Worm (Caenorhabditis elegans) whole organism, L1 larva: ENCODE results near the gene marc-2.

Experiments used
- C34B4.2 ChIP-seq: sonication (generic microtip); optimal IDR thresholded peaks from 2 replicates; lab custom pipeline; 2017; ENCODE audit warnings: mild to moderate bottlenecking, missing genetic modification characterization, missing compliant biosample characterization
- F16B12.6 ChIP-seq: fragments of 150-350 bp; optimal IDR thresholded peaks from 2 replicates; lab custom pipeline; 2014; ENCODE audit warnings: missing biosample characterization, missing genetic modification characterization
- Y116A8C.19 ChIP-seq: sonication (generic microtip); optimal IDR thresholded peaks from 2 replicates; lab custom pipeline; 2016; ENCODE audit warnings: missing compliant biosample characterization, missing genetic modification characterization, borderline replicate concordance
- aha-1 ChIP-seq: fragments of 150-350 bp; optimal IDR thresholded peaks from 2 replicates; lab custom pipeline; 2014; ENCODE audit warnings: missing biosample characterization, missing genetic modification characterization
- aly-2 ChIP-seq: fragments of 150-350 bp; optimal IDR thresholded peaks from 2 replicates; lab custom pipeline; 2014; ENCODE audit warnings: missing biosample characterization, missing genetic modification characterization
- blmp-1 ChIP-seq: fragments of 150-350 bp; optimal IDR thresholded peaks from 2 replicates; lab custom pipeline; 2014; ENCODE audit warnings: missing biosample characterization, missing genetic modification characterization
- ceh-63 ChIP-seq: fragments of 200-800 bp; sonication (Bioruptor generic); optimal IDR thresholded peaks from 2 replicates; lab custom pipeline; 2018; ENCODE audit warnings: mild to moderate bottlenecking, missing genetic modification characterization, missing compliant biosample characterization
- ceh-82 ChIP-seq, 3 experiments: fragments of 150-350 bp in 1 of 3; sonication (generic microtip) in 2 of 3; optimal IDR thresholded peaks; 2 replicates each; lab custom pipeline; 2014 to 2017; ENCODE audit warnings: missing biosample characterization in 3 of 3, missing genetic modification characterization in 3 of 3
- ceh-88 ChIP-seq: fragments of 200-800 bp; sonication (Bioruptor generic); IDR thresholded peaks from 2 replicates; pipeline ENCODE4 v1.3.6; 2022; ENCODE audit warnings: missing genetic modification characterization, missing compliant biosample characterization
- ces-1 ChIP-seq: fragments of 150-350 bp; optimal IDR thresholded peaks from 2 replicates; lab custom pipeline; 2014; ENCODE audit warnings: missing biosample characterization, missing genetic modification reagents, missing genetic modification characterization
- dpl-1 ChIP-seq, 3 experiments: fragments of 150-350 bp in 2 of 3; sonication (generic microtip) in 1 of 3; optimal IDR thresholded peaks; 2 replicates each; lab custom pipeline; 2014 to 2017; ENCODE audit warnings: missing biosample characterization in 3 of 3, missing genetic modification characterization in 3 of 3, missing genetic modification reagents in 3 of 3
- dsc-1 ChIP-seq: sonication (generic microtip); optimal IDR thresholded peaks from 2 replicates; lab custom pipeline; 2016; ENCODE audit warnings: mild to moderate bottlenecking, missing genetic modification characterization, missing compliant biosample characterization
- efl-3 ChIP-seq: fragments of 200-800 bp; sonication (Bioruptor generic); optimal IDR thresholded peaks from 2 replicates; lab custom pipeline; 2018; ENCODE audit warnings: mild to moderate bottlenecking, missing genetic modification characterization, missing compliant biosample characterization
- egl-13 ChIP-seq: sonication (generic microtip); optimal IDR thresholded peaks from 2 replicates; lab custom pipeline; 2016; ENCODE audit warnings: missing genotype, missing genetic modification reagents, missing genetic modification characterization, missing compliant biosample characterization
- elt-3 ChIP-seq, 6 experiments: fragments of 150-350 bp in 1 of 6; sonication (generic microtip); optimal IDR thresholded peaks; 2 replicates each; lab custom pipeline; 2017 to 2018; ENCODE audit warnings: missing biosample characterization in 6 of 6, missing genetic modification characterization in 6 of 6, inconsistent platforms in 1 of 6
- ets-5 ChIP-seq: fragments of 200-800 bp; sonication (Bioruptor generic); IDR thresholded peaks from 2 replicates; pipeline ENCODE4 v1.3.6; 2022; ENCODE audit warnings: missing genetic modification characterization, missing compliant biosample characterization
- fkh-4 ChIP-seq: sonication (generic microtip); optimal IDR thresholded peaks from 2 replicates; lab custom pipeline; 2016; ENCODE audit warnings: missing compliant biosample characterization, missing genetic modification characterization, borderline replicate concordance
- grh-1 ChIP-seq: fragments of 200-800 bp; sonication (Bioruptor generic); IDR thresholded peaks from 2 replicates; pipeline ENCODE4 v1.3.6; 2022; ENCODE audit warnings: missing genetic modification reagents, missing genetic modification characterization, missing compliant biosample characterization
- hpl-2 ChIP-seq: fragments of 150-350 bp; optimal IDR thresholded peaks from 2 replicates; lab custom pipeline; 2014; ENCODE audit warnings: missing biosample characterization, missing genetic modification reagents, missing genetic modification characterization
- isw-1 ChIP-seq: fragments of 200-800 bp; sonication (Bioruptor generic); IDR thresholded peaks from 2 replicates; pipeline ENCODE4 v1.3.6; 2022; ENCODE audit warnings: missing genetic modification characterization, missing compliant biosample characterization
- lin-13 ChIP-seq: fragments of 150-350 bp; optimal IDR thresholded peaks from 2 replicates; lab custom pipeline; 2014; ENCODE audit warnings: missing biosample characterization, missing genetic modification reagents, missing genetic modification characterization
- lin-14 ChIP-seq: fragments of 200-800 bp; sonication (Bioruptor generic); optimal IDR thresholded peaks from 2 replicates; lab custom pipeline; 2018; ENCODE audit warnings: mild to moderate bottlenecking, missing genetic modification characterization, moderate library complexity, missing compliant biosample characterization
- lin-35 ChIP-seq, 2 experiments: fragments of 150-350 bp; optimal IDR thresholded peaks; 2 replicates each; lab custom pipeline; 2014; ENCODE audit warnings: missing biosample characterization in 2 of 2, missing genetic modification characterization in 2 of 2, missing genetic modification reagents in 2 of 2
- lir-3 ChIP-seq: sonication (generic microtip); optimal IDR thresholded peaks from 2 replicates; lab custom pipeline; 2016; ENCODE audit warnings: mild to moderate bottlenecking, missing genetic modification characterization, moderate library complexity, missing compliant biosample characterization; ENCODE audit not compliant: poor library complexity
- mab-9 ChIP-seq: fragments of 200-800 bp; sonication (Bioruptor generic); IDR thresholded peaks from 2 replicates; pipeline ENCODE4 v1.3.6; 2022; ENCODE audit warnings: missing genetic modification reagents, missing genetic modification characterization, missing compliant biosample characterization
- mdl-1 ChIP-seq, 2 experiments: fragments of 150-350 bp; optimal IDR thresholded peaks; 2 replicates each; lab custom pipeline; 2014 to 2017; ENCODE audit warnings: missing biosample characterization in 2 of 2, missing genetic modification characterization in 2 of 2, inconsistent platforms in 1 of 2
- mep-1 ChIP-seq: fragments of 150-350 bp; optimal IDR thresholded peaks from 2 replicates; lab custom pipeline; 2014; ENCODE audit warnings: missing biosample characterization, missing genetic modification characterization
- nhr-11 ChIP-seq: fragments of 150-350 bp; optimal IDR thresholded peaks from 2 replicates; lab custom pipeline; 2014; ENCODE audit warnings: missing biosample characterization, missing genetic modification characterization
- nhr-19 ChIP-seq: fragments of 200-800 bp; sonication (Bioruptor generic); conservative IDR thresholded peaks from 2 replicates; pipeline ENCODE4 v1.3.6; 2022; ENCODE audit warnings: missing genetic modification characterization, missing compliant biosample characterization
- nhr-20 ChIP-seq: sonication (generic microtip); optimal IDR thresholded peaks from 2 replicates; lab custom pipeline; 2016; ENCODE audit warnings: mild to moderate bottlenecking, missing genetic modification characterization, missing compliant biosample characterization
- nhr-237 ChIP-seq: fragments of 150-350 bp; optimal IDR thresholded peaks from 2 replicates; lab custom pipeline; 2014; ENCODE audit warnings: missing biosample characterization, missing genetic modification characterization
- nhr-28 ChIP-seq: fragments of 150-350 bp; optimal IDR thresholded peaks from 2 replicates; lab custom pipeline; 2014; ENCODE audit warnings: missing biosample characterization, missing genetic modification characterization
- nhr-71 ChIP-seq: sonication (generic microtip); optimal IDR thresholded peaks from 2 replicates; lab custom pipeline; 2016; ENCODE audit warnings: mild to moderate bottlenecking, missing genetic modification characterization, moderate library complexity, missing compliant biosample characterization
- nhr-76 ChIP-seq: sonication (generic microtip); optimal IDR thresholded peaks from 2 replicates; lab custom pipeline; 2017; ENCODE audit warnings: missing biosample characterization, missing genetic modification characterization
- nhr-77 ChIP-seq: fragments of 150-350 bp; optimal IDR thresholded peaks from 2 replicates; lab custom pipeline; 2014; ENCODE audit warnings: missing biosample characterization, missing genetic modification characterization
- nhr-84 ChIP-seq: sonication (generic microtip); optimal IDR thresholded peaks from 2 replicates; lab custom pipeline; 2017; ENCODE audit warnings: missing biosample characterization, missing genetic modification characterization
- nhr-90 ChIP-seq: sonication (generic microtip); optimal IDR thresholded peaks from 2 replicates; lab custom pipeline; 2016; ENCODE audit warnings: mild to moderate bottlenecking, missing genetic modification characterization, missing compliant biosample characterization; ENCODE audit not compliant: poor library complexity
- pax-3 ChIP-seq: fragments of 200-800 bp; sonication (Bioruptor generic); optimal IDR thresholded peaks from 2 replicates; lab custom pipeline; 2018; ENCODE audit warnings: mild to moderate bottlenecking, missing genetic modification characterization, moderate library complexity, missing compliant biosample characterization
- pqm-1 ChIP-seq: sonication (generic microtip); optimal IDR thresholded peaks from 3 replicates; lab custom pipeline; 2017; ENCODE audit warnings: missing biosample characterization, missing genetic modification characterization
- skn-1 ChIP-seq: fragments of 150-350 bp; optimal IDR thresholded peaks from 2 replicates; lab custom pipeline; 2014; ENCODE audit warnings: missing biosample characterization, missing genetic modification characterization
- snpc-4 ChIP-seq: fragments of 150-350 bp; optimal IDR thresholded peaks from 2 replicates; lab custom pipeline; 2014; ENCODE audit warnings: missing biosample characterization, missing genetic modification characterization
- sptf-1 ChIP-seq: fragments of 150-350 bp; optimal IDR thresholded peaks from 2 replicates; lab custom pipeline; 2014; ENCODE audit warnings: missing biosample characterization, missing genetic modification characterization
- sup-37 ChIP-seq: fragments of 200-800 bp; sonication (Bioruptor generic); optimal IDR thresholded peaks from 2 replicates; lab custom pipeline; 2018; ENCODE audit warnings: mild to moderate bottlenecking, missing genetic modification characterization, missing compliant biosample characterization
- swsn-7 ChIP-seq: sonication (generic microtip); optimal IDR thresholded peaks from 2 replicates; lab custom pipeline; 2016; ENCODE audit warnings: missing genetic modification characterization, missing compliant biosample characterization
- tbx-2 ChIP-seq: sonication (generic microtip); optimal IDR thresholded peaks from 2 replicates; lab custom pipeline; 2016; ENCODE audit warnings: missing genetic modification characterization, missing compliant biosample characterization
- unc-130 ChIP-seq: fragments of 150-350 bp; optimal IDR thresholded peaks from 2 replicates; lab custom pipeline; 2017; ENCODE audit warnings: missing biosample characterization, missing genetic modification characterization, inconsistent platforms
- unc-30 ChIP-seq: sonication (generic microtip); optimal IDR thresholded peaks from 2 replicates; lab custom pipeline; 2017; ENCODE audit warnings: missing biosample characterization, missing genetic modification characterization
- unc-98 ChIP-seq: fragments of 200-800 bp; sonication (Bioruptor generic); IDR thresholded peaks from 2 replicates; pipeline ENCODE4 v1.3.6; 2022; ENCODE audit warnings: missing genetic modification characterization, missing compliant biosample characterization
- zip-4 ChIP-seq: fragments of 200-800 bp; sonication (Bioruptor generic); optimal IDR thresholded peaks from 2 replicates; lab custom pipeline; 2018; ENCODE audit warnings: mild to moderate bottlenecking, missing genetic modification characterization, moderate library complexity, missing compliant biosample characterization
- ztf-11 ChIP-seq, 2 experiments: sonication (generic microtip); optimal IDR thresholded peaks; 2 replicates each; lab custom pipeline; 2016 to 2017; ENCODE audit warnings: missing genetic modification characterization in 2 of 2, missing biosample characterization in 1 of 2, missing compliant biosample characterization in 1 of 2

marc-2 gene

DNA sequence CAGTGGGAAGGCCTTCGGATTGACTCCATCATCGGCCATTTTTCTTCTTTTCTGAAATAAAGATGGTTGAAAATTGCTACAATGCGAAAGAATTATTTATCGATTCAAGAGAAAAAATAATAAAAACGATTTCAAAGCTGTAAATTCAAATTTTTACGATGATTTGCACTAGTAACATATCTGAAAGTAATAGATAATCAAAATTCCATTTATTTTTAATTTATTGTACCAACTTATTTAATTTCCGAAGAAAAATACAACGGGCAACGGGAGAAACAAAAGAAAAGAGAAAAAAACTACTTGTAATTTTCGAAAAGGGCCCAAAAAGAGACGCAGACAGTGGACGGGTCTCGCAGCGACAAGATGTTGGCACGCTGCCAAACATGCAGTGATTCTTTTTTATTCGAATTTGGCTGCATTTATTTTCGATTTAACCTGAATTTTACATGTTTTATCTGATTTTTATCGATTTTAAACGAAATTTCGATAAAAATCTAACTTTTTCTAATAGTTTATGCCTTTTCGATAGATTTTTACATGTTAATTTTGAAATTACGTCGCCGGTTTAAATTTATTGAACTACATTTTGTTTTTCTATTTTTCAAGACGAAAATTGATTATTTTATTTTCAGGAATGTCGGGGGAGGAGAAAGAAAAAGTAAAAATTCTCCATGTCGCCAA lies 2.1 kb downstream of the marc-2 start, which contains the start of the genes snu-13 and rsp-7 (continued):
- TF ChIP-seq pax-3 (tag; lab: Kevin White, UChicago) (no peak), ceh-63 (GFP tag; lab: Kevin White, UChicago) (no peak), nhr-237 (tag; lab: Kevin White, UChicago) (peak; percentile 7), hpl-2 (GFP tag; lab: Kevin White, UChicago) (no peak), nhr-71 (peak; percentile 82), pqm-1 (tag; lab: Kevin White, UChicago) (no peak), nhr-77 (tag; lab: Kevin White, UChicago) (peak; percentile 46), elt-3 (tag; optimal IDR thresholded peaks at IDR 0.05; lab: Kevin White, UChicago) (peak in 2 of 6 experiments; percentile 58 to 91), unc-98 (no peak), mdl-1 (tag; optimal IDR thresholded peaks at IDR 0.05; lab: Kevin White, UChicago) (peak in 1 of 2 experiments; percentile 44), C34B4.2 (tag; lab: Kevin White, UChicago) (no peak), fkh-4 (tag; lab: Kevin White, UChicago) (no peak), aly-2 (peak; percentile 37), ces-1 (GFP tag; lab: Kevin White, UChicago) (no peak), aha-1 (tag; lab: Kevin White, UChicago) (no peak), lin-13 (GFP tag; lab: Kevin White, UChicago) (peak; percentile 45), unc-30 (tag; lab: Kevin White, UChicago) (no peak), mep-1 (peak; percentile 81), lin-35 (GFP tag; optimal IDR thresholded peaks at IDR 0.05; lab: Kevin White, UChicago) (peak; percentile 83 to 85), lin-14 (GFP tag; lab: Kevin White, UChicago) (peak; percentile 85), egl-13 (tag; lab: Kevin White, UChicago) (peak; percentile 13), nhr-76 (no peak), snpc-4 (tag; lab: Kevin White, UChicago) (peak; percentile 39), ztf-11 (tag; optimal IDR thresholded peaks at IDR 0.05; lab: Kevin White, UChicago) (no peak), ets-5 (GFP tag; lab: Robert Waterston, UW) (no peak), ceh-82 (tag; optimal IDR thresholded peaks at IDR 0.05; lab: Kevin White, UChicago) (peak; percentile 46 to 76 (median 57)), nhr-90 (peak; percentile 57), zip-4 (GFP tag; lab: Kevin White, UChicago) (no peak), tbx-2 (tag; lab: Kevin White, UChicago) (peak; percentile 65), dpl-1 (GFP tag; optimal IDR thresholded peaks at IDR 0.05; lab: Kevin White, UChicago) (peak; percentile 70 to 76 (median 76)), Y116A8C.19 (tag; lab: Kevin White, UChicago) (no peak), unc-130 (tag; lab: Kevin White, UChicago) (peak; percentile 76), sup-37 (GFP tag; lab: Kevin White, UChicago) (no peak), lir-3 (no peak), isw-1 (peak; percentile 16), grh-1 (GFP tag; lab: Robert Waterston, UW) (peak; percentile 53; the same call in 1 of the 2 replicates), swsn-7 (tag; lab: Kevin White, UChicago) (peak; percentile 68), nhr-28 (tag; lab: Kevin White, UChicago) (no peak), ceh-88 (GFP tag; lab: Robert Waterston, UW) (peak; percentile 23; the same call in 1 of the 2 replicates), dsc-1 (tag; lab: Kevin White, UChicago) (peak; percentile 49)

DNA sequence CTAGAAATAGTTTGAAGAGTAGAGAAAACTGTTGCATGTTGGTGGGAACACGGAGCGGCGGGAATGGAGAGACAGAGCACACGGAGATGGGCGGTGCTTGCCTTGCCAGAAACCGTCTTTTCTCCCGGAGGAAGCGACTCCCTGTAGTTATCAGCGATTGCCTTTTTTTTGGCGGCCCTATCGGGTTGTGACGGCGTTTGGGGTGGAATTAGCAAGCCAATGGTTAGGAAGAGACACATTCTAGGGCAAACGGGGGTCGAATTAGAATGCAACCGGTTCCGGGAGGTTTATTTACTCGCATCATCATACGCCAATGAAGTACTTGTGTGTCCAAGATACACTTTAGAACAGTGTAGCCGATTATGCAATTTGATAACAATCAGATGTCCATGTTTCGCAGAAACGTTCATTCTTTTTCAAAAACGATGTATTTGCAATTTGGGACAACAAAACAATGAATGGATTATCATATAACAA lies 3.1 kb downstream of the marc-2 start, which contains the start of gene lact-3:
TSS of gene lact-3 (minus strand) at position 51 of the 477 bp plus-strand sequence.
- peak; percentile 15 for TF ChIP-seq lin-14 (GFP tag; lab: Kevin White, UChicago)
- no peak for TF ChIP-seq efl-3 (GFP tag; lab: Kevin White, UChicago)
- TF ChIP-seq lin-35 (GFP tag; optimal IDR thresholded peaks at IDR 0.05; lab: Kevin White, UChicago) = peak in 1 of 2 experiments; percentile 6
- TF ChIP-seq mab-9 = no peak
- TF ChIP-seq nhr-11 (tag; lab: Kevin White, UChicago) = no peak
- TF ChIP-seq nhr-19 (GFP tag; lab: Robert Waterston, UW) = 0 out of 2 replicates have a peak, but pooled peaks have one; percentile 7
- no peak for TF ChIP-seq ets-5 (GFP tag; lab: Robert Waterston, UW)
- TF ChIP-seq sup-37 (GFP tag; lab: Kevin White, UChicago) = no peak
- TF ChIP-seq F16B12.6 (tag; lab: Kevin White, UChicago) = no peak
- TF ChIP-seq blmp-1 (tag; lab: Kevin White, UChicago) = no peak
- TF ChIP-seq mdl-1 (tag; optimal IDR thresholded peaks at IDR 0.05; lab: Kevin White, UChicago) = no peak
- TF ChIP-seq nhr-71 = peak; percentile 1
- no peak for TF ChIP-seq skn-1 (tag; lab: Kevin White, UChicago)
- TF ChIP-seq nhr-84 (tag; lab: Kevin White, UChicago) = no peak
- no peak for TF ChIP-seq C34B4.2 (tag; lab: Kevin White, UChicago)
- no peak for TF ChIP-seq sptf-1 (tag; lab: Kevin White, UChicago)
- peak; percentile 36; the same call in 1 of the 2 replicates for TF ChIP-seq grh-1 (GFP tag; lab: Robert Waterston, UW)
- no peak for TF ChIP-seq nhr-20 (tag; lab: Kevin White, UChicago)
